Worm (Caenorhabditis elegans) whole organism, L3 larva: ENCODE results near the gene W04H10.2.

ENCODE experiments used
- R02D3.7 ChIP-seq: fragments of 150-350 bp; optimal IDR thresholded peaks from 2 replicates; lab custom pipeline; 2014; ENCODE audit warnings: missing biosample characterization, missing genetic modification characterization
- ZK546.5 ChIP-seq: sonication (generic microtip); optimal IDR thresholded peaks from 2 replicates; lab custom pipeline; 2017; ENCODE audit warnings: missing biosample characterization, missing genetic modification characterization
- aly-2 ChIP-seq: fragments of 150-350 bp; optimal IDR thresholded peaks from 2 replicates; lab custom pipeline; 2014; ENCODE audit warnings: missing biosample characterization, missing genetic modification characterization
- ceh-16 ChIP-seq: sonication (generic microtip); optimal IDR thresholded peaks from 2 replicates; lab custom pipeline; 2017; ENCODE audit warnings: missing biosample characterization, missing genetic modification characterization
- ceh-28 ChIP-seq: fragments of 150-350 bp; optimal IDR thresholded peaks from 2 replicates; lab custom pipeline; 2014; ENCODE audit warnings: missing biosample characterization, missing genetic modification reagents, missing genetic modification characterization
- ceh-82 ChIP-seq: fragments of 150-350 bp; optimal IDR thresholded peaks from 2 replicates; lab custom pipeline; 2014; ENCODE audit warnings: missing biosample characterization, missing genetic modification characterization
- ceh-9 ChIP-seq: sonication (generic microtip); optimal IDR thresholded peaks from 2 replicates; lab custom pipeline; 2018; ENCODE audit warnings: missing biosample characterization, missing genetic modification characterization
- daf-12 ChIP-seq: fragments of 150-350 bp; optimal IDR thresholded peaks from 2 replicates; lab custom pipeline; 2014; ENCODE audit warnings: missing biosample characterization, missing genetic modification reagents, missing genetic modification characterization
- egl-27 ChIP-seq: sonication (generic microtip); optimal IDR thresholded peaks from 4 replicates; lab custom pipeline; 2017; ENCODE audit warnings: missing biosample characterization, missing genetic modification reagents, missing genetic modification characterization
- egl-5 ChIP-seq: fragments of 150-350 bp; optimal IDR thresholded peaks from 2 replicates; lab custom pipeline; 2017; ENCODE audit warnings: missing biosample characterization, missing genetic modification reagents, missing genetic modification characterization, inconsistent platforms
- elt-1 ChIP-seq: fragments of 150-350 bp; optimal IDR thresholded peaks from 2 replicates; lab custom pipeline; 2014; ENCODE audit warnings: missing biosample characterization, missing genetic modification characterization
- elt-2 ChIP-seq: sonication (generic microtip); optimal IDR thresholded peaks from 2 replicates; lab custom pipeline; 2016; ENCODE audit warnings: missing genetic modification reagents, mild to moderate bottlenecking, missing genetic modification characterization, missing compliant biosample characterization
- elt-3 ChIP-seq, 3 experiments: fragments of 150-350 bp in 1 of 3; sonication (generic microtip) in 2 of 3; optimal IDR thresholded peaks; 2 replicates in 2 of 3; 4 replicates in 1 of 3; lab custom pipeline; 2014 to 2017; ENCODE audit warnings: missing biosample characterization in 3 of 3, missing genetic modification characterization in 3 of 3
- eor-1 ChIP-seq, 2 experiments: fragments of 150-350 bp; optimal IDR thresholded peaks; 2 replicates each; lab custom pipeline; 2014 to 2018; ENCODE audit warnings: missing biosample characterization in 2 of 2, missing genetic modification characterization in 2 of 2
- fkh-10 ChIP-seq: sonication (generic microtip); optimal IDR thresholded peaks from 2 replicates; lab custom pipeline; 2017; ENCODE audit warnings: missing biosample characterization, missing genetic modification reagents, missing genetic modification characterization
- fkh-2 ChIP-seq: fragments of 150-350 bp; optimal IDR thresholded peaks from 2 replicates; lab custom pipeline; 2014; ENCODE audit warnings: missing biosample characterization, missing genetic modification reagents, missing genetic modification characterization
- fos-1 ChIP-seq: fragments of 150-350 bp; optimal IDR thresholded peaks from 2 replicates; lab custom pipeline; 2014; ENCODE audit warnings: missing biosample characterization, missing genetic modification characterization
- jun-1 ChIP-seq: fragments of 150-350 bp; optimal IDR thresholded peaks from 2 replicates; lab custom pipeline; 2014; ENCODE audit warnings: missing biosample characterization, missing genetic modification reagents, missing genetic modification characterization
- lin-39 ChIP-seq: fragments of 150-350 bp; optimal IDR thresholded peaks from 2 replicates; lab custom pipeline; 2018; ENCODE audit warnings: missing biosample characterization, missing genetic modification reagents, missing genetic modification characterization
- mdl-1 ChIP-seq: fragments of 150-350 bp; optimal IDR thresholded peaks from 2 replicates; lab custom pipeline; 2014; ENCODE audit warnings: missing biosample characterization, missing genetic modification characterization
- mml-1 ChIP-seq: fragments of 150-350 bp; sonication (generic microtip); optimal IDR thresholded peaks from 3 replicates; lab custom pipeline; 2014; ENCODE audit warnings: missing biosample characterization, missing genetic modification characterization
- nfya-1 ChIP-seq: sonication (generic microtip); optimal IDR thresholded peaks from 2 replicates; lab custom pipeline; 2017; ENCODE audit warnings: missing genetic modification characterization, mild to moderate bottlenecking, missing compliant biosample characterization, antibody characterized with exemption, moderate library complexity; ENCODE audit not compliant: insufficient read depth
- nhr-12 ChIP-seq: fragments of 150-350 bp; optimal IDR thresholded peaks from 2 replicates; lab custom pipeline; 2014; ENCODE audit warnings: missing biosample characterization, missing genetic modification characterization
- nhr-23 ChIP-seq: fragments of 150-350 bp; optimal IDR thresholded peaks from 2 replicates; lab custom pipeline; 2014; ENCODE audit warnings: missing biosample characterization, missing genetic modification reagents, missing genetic modification characterization
- nhr-237 ChIP-seq: fragments of 150-350 bp; optimal IDR thresholded peaks from 2 replicates; lab custom pipeline; 2014; ENCODE audit warnings: missing biosample characterization, missing genetic modification characterization
- nhr-43 ChIP-seq: sonication (generic microtip); optimal IDR thresholded peaks from 2 replicates; lab custom pipeline; 2016; ENCODE audit warnings: mild to moderate bottlenecking, missing genetic modification characterization, missing compliant biosample characterization; ENCODE audit not compliant: poor library complexity, severe bottlenecking
- nhr-67 ChIP-seq: fragments of 150-350 bp; optimal IDR thresholded peaks from 2 replicates; lab custom pipeline; 2014; ENCODE audit warnings: missing biosample characterization, missing genetic modification characterization
- nhr-76 ChIP-seq: fragments of 150-350 bp; sonication (generic microtip); optimal IDR thresholded peaks from 5 replicates; lab custom pipeline; 2014; ENCODE audit warnings: missing biosample characterization, missing genetic modification characterization
- nhr-77 ChIP-seq: fragments of 150-350 bp; optimal IDR thresholded peaks from 2 replicates; lab custom pipeline; 2014; ENCODE audit warnings: missing biosample characterization, missing genetic modification characterization
- pha-4 ChIP-seq: fragments of 150-350 bp; optimal IDR thresholded peaks from 2 replicates; lab custom pipeline; 2014; ENCODE audit warnings: missing biosample characterization, missing genetic modification reagents, missing genetic modification characterization
- pqm-1 ChIP-seq: fragments of 150-350 bp; optimal IDR thresholded peaks from 2 replicates; lab custom pipeline; 2017; ENCODE audit warnings: missing biosample characterization, missing genetic modification characterization, inconsistent platforms
- sea-2 ChIP-seq: fragments of 150-350 bp; sonication (generic microtip); optimal IDR thresholded peaks from 4 replicates; lab custom pipeline; 2014; ENCODE audit warnings: missing biosample characterization, missing genetic modification reagents, missing genetic modification characterization
- skn-1 ChIP-seq: fragments of 150-350 bp; optimal IDR thresholded peaks from 2 replicates; lab custom pipeline; 2014; ENCODE audit warnings: missing biosample characterization, missing genetic modification characterization
- tbx-2 ChIP-seq: sonication (generic microtip); optimal IDR thresholded peaks from 2 replicates; lab custom pipeline; 2016; ENCODE audit warnings: mild to moderate bottlenecking, missing genetic modification characterization, missing compliant biosample characterization
- unc-39 ChIP-seq: sonication (generic microtip); optimal IDR thresholded peaks from 4 replicates; lab custom pipeline; 2017; ENCODE audit warnings: missing biosample characterization, missing genetic modification characterization
- ztf-11 ChIP-seq: fragments of 150-350 bp; optimal IDR thresholded peaks from 2 replicates; lab custom pipeline; 2014; ENCODE audit warnings: missing biosample characterization, missing genetic modification characterization
- ztf-4 ChIP-seq: fragments of 150-350 bp; optimal IDR thresholded peaks from 2 replicates; lab custom pipeline; 2014; ENCODE audit warnings: missing biosample characterization, missing genetic modification characterization

Gene W04H10.2

ce11 chrII:581983-582382 is 23.4 kb upstream of the W04H10.2 start (continued):
- no peak for TF ChIP-seq fkh-10

ce11 chrII:582649-583048 is 22.7 kb upstream of the W04H10.2 start, which contains the start of gene fbxb-14:
Gene fbxb-14, minus strand, starts transcription at chrII:582749.
- no peak for TF ChIP-seq elt-1
- no peak for TF ChIP-seq nhr-237
- TF ChIP-seq elt-3 (tag; optimal IDR thresholded peaks at IDR 0.05; lab: Kevin White, UChicago), result no peak
- no peak for TF ChIP-seq jun-1 (tag; lab: Kevin White, UChicago)
- TF ChIP-seq nfya-1 (tag; lab: Kevin White, UChicago), result no peak
- TF ChIP-seq pqm-1 (tag; lab: Kevin White, UChicago), result no peak
- no peak for TF ChIP-seq lin-39 (tag; lab: Kevin White, UChicago)
- no peak for TF ChIP-seq mml-1 (tag; lab: Kevin White, UChicago)
- no peak for TF ChIP-seq fos-1 (tag; lab: Kevin White, UChicago)
- TF ChIP-seq sea-2, result no peak
- no peak for TF ChIP-seq nhr-23 (tag; lab: Kevin White, UChicago)
- TF ChIP-seq mdl-1 (tag; lab: Kevin White, UChicago), result no peak
- TF ChIP-seq nhr-12 (tag; lab: Kevin White, UChicago), result no peak
- TF ChIP-seq elt-2 (tag; lab: Kevin White, UChicago), result no peak
- TF ChIP-seq nhr-43 (tag; lab: Kevin White, UChicago), result no peak

- TF ChIP-seq nhr-77 (tag; lab: Kevin White, UChicago) (no peak), egl-27 (no peak), ztf-4 (tag; lab: Kevin White, UChicago) (no peak), ztf-11 (no peak), eor-1 (tag; optimal IDR thresholded peaks at IDR 0.05; lab: Kevin White, UChicago) (no peak), fkh-2 (tag; lab: Kevin White, UChicago) (no peak), fos-1 (tag; lab: Kevin White, UChicago) (no peak), nhr-67 (tag; lab: Kevin White, UChicago) (no peak), nhr-43 (tag; lab: Kevin White, UChicago) (no peak), aly-2 (no peak), unc-39 (no peak), mdl-1 (tag; lab: Kevin White, UChicago) (no peak), nhr-23 (tag; lab: Kevin White, UChicago) (no peak)
Observed at ce11 chrII:584321-584848, 21.0 kb upstream of the W04H10.2 start, which contains the start of the genes W08F4.12 and W08F4.13. Gene W08F4.12, minus strand, starts transcription at chrII:584421. Gene W08F4.13, plus strand, starts transcription at chrII:584798.

- TF ChIP-seq ceh-82 (tag; lab: Kevin White, UChicago) (no peak), ZK546.5 (no peak), lin-39 (tag; lab: Kevin White, UChicago) (no peak), egl-27 (no peak), sea-2 (no peak), aly-2 (no peak), ceh-28 (tag; lab: Kevin White, UChicago) (no peak), nhr-76 (tag; lab: Kevin White, UChicago) (no peak), egl-5 (tag; lab: Kevin White, UChicago) (no peak), nhr-67 (tag; lab: Kevin White, UChicago) (no peak), nhr-12 (tag; lab: Kevin White, UChicago) (no peak), fos-1 (tag; lab: Kevin White, UChicago) (no peak), ceh-16 (tag; lab: Kevin White, UChicago) (no peak), tbx-2 (tag; lab: Kevin White, UChicago) (no peak), pha-4 (tag; lab: Kevin White, UChicago) (no peak), daf-12 (tag; lab: Kevin White, UChicago) (no peak)
- TF ChIP-seq, all 47 proteins: peak for 0
Observed at ce11 chrII:587533-587932, 17.8 kb upstream of the W04H10.2 start, which contains the start of gene fbxb-34. Gene fbxb-34, plus strand, starts transcription at chrII:587833.

- TF ChIP-seq fkh-2 (tag; lab: Kevin White, UChicago) (no peak), skn-1 (tag; lab: Kevin White, UChicago) (no peak), ceh-9 (tag; lab: Kevin White, UChicago) (no peak), nhr-12 (tag; lab: Kevin White, UChicago) (no peak), elt-1 (no peak), ztf-4 (tag; lab: Kevin White, UChicago) (no peak), eor-1 (tag; optimal IDR thresholded peaks at IDR 0.05; lab: Kevin White, UChicago) (no peak), egl-5 (tag; lab: Kevin White, UChicago) (no peak), daf-12 (tag; lab: Kevin White, UChicago) (no peak), R02D3.7 (tag; lab: Kevin White, UChicago) (no peak), tbx-2 (tag; lab: Kevin White, UChicago) (no peak), egl-27 (no peak), fkh-10 (no peak), nfya-1 (tag; lab: Kevin White, UChicago) (no peak)
Observed at ce11 chrII:591110-591509, 14.3 kb upstream of the W04H10.2 start, which contains the start of gene W08F4.10. Gene W08F4.10, minus strand, starts transcription at chrII:591210.
